Worm (Caenorhabditis elegans): ENCODE measurements around the gene lad-2.

- no peak for TF ChIP-seq ceh-14 (tag; optimal IDR thresholded peaks at IDR 0.05)
- no peak for TF ChIP-seq ceh-19 (GFP tag; optimal IDR thresholded peaks at IDR 0.05)
- TF ChIP-seq ama-1 (optimal IDR thresholded peaks at IDR 0.05): no peak
- no peak for TF ChIP-seq elt-2 (tag; optimal IDR thresholded peaks at IDR 0.05)
- no peak for TF ChIP-seq nhr-11 (tag; optimal IDR thresholded peaks at IDR 0.05)
- TF ChIP-seq madf-2 (tag; optimal IDR thresholded peaks at IDR 0.05): no peak
- TF ChIP-seq fkh-10 (GFP tag; optimal IDR thresholded peaks at IDR 0.05): no peak
- TF ChIP-seq tbx-2 (tag; optimal IDR thresholded peaks at IDR 0.05): no peak
- TF ChIP-seq pha-4 (tag; optimal IDR thresholded peaks at IDR 0.05): no peak
- TF ChIP-seq nfya-1 (tag; optimal IDR thresholded peaks at IDR 0.05): no peak
- TF ChIP-seq ets-4 (tag; optimal IDR thresholded peaks at IDR 0.05): no peak
Measured at ce11 chrIV:2982443-2982842, 4.2 kb upstream of the lad-2 start.
